Worm (Caenorhabditis elegans): ENCODE results near the gene B0416.5.

DNA sequence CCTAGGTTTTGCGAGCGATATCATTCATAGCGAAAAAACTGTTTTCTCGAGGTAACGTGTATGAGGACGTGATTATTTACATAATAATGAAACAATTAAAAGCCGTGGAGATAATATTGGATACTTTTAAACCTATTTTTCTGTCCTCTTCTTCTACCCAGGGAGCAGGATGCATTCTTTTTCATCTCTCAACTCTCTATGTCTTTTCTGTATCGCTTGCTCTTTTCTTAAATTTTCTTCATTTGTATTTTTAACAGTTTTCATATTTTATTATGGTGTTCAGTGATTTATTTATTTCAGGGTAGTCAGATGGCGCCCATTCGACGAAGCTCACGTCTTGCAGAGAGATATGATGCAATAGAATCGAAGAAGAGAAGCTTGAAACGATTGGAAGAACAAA, 8.0 kb upstream of the B0416.5 start, which contains the start of gene B0416.4:
- TF ChIP-seq D2030.7 (GFP tag; IDR thresholded peaks at IDR 0.05) (no peak), pha-4 (tag; optimal IDR thresholded peaks at IDR 0.05) (no peak), T26A5.8 (tag; optimal IDR thresholded peaks at IDR 0.05) (no peak)
